Worm (Caenorhabditis elegans) whole organism, L1 larva: ENCODE results near the gene dpr-1.
A peak's percentile ranks its signal among the peaks of the same experiment; 100 is the strongest.

Source experiments
- C04F5.9 ChIP-seq: sonication (generic microtip); optimal IDR thresholded peaks from 2 replicates; lab custom pipeline; 2016; ENCODE audit warnings: missing genetic modification characterization, missing compliant biosample characterization
- C16A3.4 ChIP-seq: fragments of 150-350 bp; optimal IDR thresholded peaks from 2 replicates; lab custom pipeline; 2014; ENCODE audit warnings: missing biosample characterization, missing genetic modification characterization
- Y116A8C.19 ChIP-seq: sonication (generic microtip); optimal IDR thresholded peaks from 2 replicates; lab custom pipeline; 2016; ENCODE audit warnings: missing compliant biosample characterization, missing genetic modification characterization, borderline replicate concordance
- alr-1 ChIP-seq: fragments of 200-800 bp; sonication (Bioruptor generic); optimal IDR thresholded peaks from 2 replicates; lab custom pipeline; 2018; ENCODE audit warnings: borderline replicate concordance, mild to moderate bottlenecking, missing genetic modification characterization, missing compliant biosample characterization
- ama-1 ChIP-seq: fragments of 150-350 bp; optimal IDR thresholded peaks from 2 replicates; lab custom pipeline; 2014
- blmp-1 ChIP-seq: fragments of 150-350 bp; optimal IDR thresholded peaks from 2 replicates; lab custom pipeline; 2014; ENCODE audit warnings: missing biosample characterization, missing genetic modification characterization
- ceh-63 ChIP-seq: fragments of 200-800 bp; sonication (Bioruptor generic); optimal IDR thresholded peaks from 2 replicates; lab custom pipeline; 2018; ENCODE audit warnings: mild to moderate bottlenecking, missing genetic modification characterization, missing compliant biosample characterization
- ceh-8 ChIP-seq: fragments of 200-800 bp; sonication (Bioruptor generic); optimal IDR thresholded peaks from 2 replicates; lab custom pipeline; 2018; ENCODE audit warnings: mild to moderate bottlenecking, missing genetic modification characterization, moderate library complexity, missing compliant biosample characterization
- ceh-82 ChIP-seq, 3 experiments: fragments of 150-350 bp in 1 of 3; sonication (generic microtip) in 2 of 3; optimal IDR thresholded peaks; 2 replicates each; lab custom pipeline; 2014 to 2017; ENCODE audit warnings: missing biosample characterization in 3 of 3, missing genetic modification characterization in 3 of 3
- ceh-88 ChIP-seq: fragments of 200-800 bp; sonication (Bioruptor generic); IDR thresholded peaks from 2 replicates; pipeline ENCODE4 v1.3.6; 2022; ENCODE audit warnings: missing genetic modification characterization, missing compliant biosample characterization
- ceh-90 ChIP-seq: sonication (generic microtip); optimal IDR thresholded peaks from 2 replicates; lab custom pipeline; 2016; ENCODE audit warnings: missing genetic modification characterization, missing compliant biosample characterization
- dpl-1 ChIP-seq, 3 experiments: fragments of 150-350 bp in 2 of 3; sonication (generic microtip) in 1 of 3; optimal IDR thresholded peaks; 2 replicates each; lab custom pipeline; 2014 to 2017; ENCODE audit warnings: missing biosample characterization in 3 of 3, missing genetic modification characterization in 3 of 3, missing genetic modification reagents in 3 of 3
- dsc-1 ChIP-seq: sonication (generic microtip); optimal IDR thresholded peaks from 2 replicates; lab custom pipeline; 2016; ENCODE audit warnings: mild to moderate bottlenecking, missing genetic modification characterization, missing compliant biosample characterization
- efl-1 ChIP-seq, 4 experiments: fragments of 150-350 bp; optimal IDR thresholded peaks in 3 of 4; peaks in 1 of 4; 1 replicate in 1 of 4; 2 replicates in 3 of 4; lab custom pipeline; 2014; ENCODE audit warnings: missing biosample characterization in 2 of 4, missing genetic modification characterization in 2 of 4, missing genetic modification reagents in 2 of 4
- efl-3 ChIP-seq: fragments of 200-800 bp; sonication (Bioruptor generic); optimal IDR thresholded peaks from 2 replicates; lab custom pipeline; 2018; ENCODE audit warnings: mild to moderate bottlenecking, missing genetic modification characterization, missing compliant biosample characterization
- egl-13 ChIP-seq: sonication (generic microtip); optimal IDR thresholded peaks from 2 replicates; lab custom pipeline; 2016; ENCODE audit warnings: missing genotype, missing genetic modification reagents, missing genetic modification characterization, missing compliant biosample characterization
- egl-27 ChIP-seq, 2 experiments: fragments of 150-350 bp in 1 of 2; sonication (generic microtip); optimal IDR thresholded peaks; 3 replicates each; lab custom pipeline; 2017 to 2018; ENCODE audit warnings: missing biosample characterization in 2 of 2, missing genetic modification characterization in 2 of 2, missing genetic modification reagents in 2 of 2
- elt-2 ChIP-seq: sonication (generic microtip); optimal IDR thresholded peaks from 2 replicates; lab custom pipeline; 2016; ENCODE audit warnings: missing genetic modification characterization, mild to moderate bottlenecking, inconsistent platforms, missing compliant biosample characterization, missing genetic modification reagents
- elt-3 ChIP-seq, 6 experiments: fragments of 150-350 bp in 1 of 6; sonication (generic microtip); optimal IDR thresholded peaks; 2 replicates each; lab custom pipeline; 2017 to 2018; ENCODE audit warnings: missing biosample characterization in 6 of 6, missing genetic modification characterization in 6 of 6, inconsistent platforms in 1 of 6
- fkh-10 ChIP-seq: sonication (generic microtip); optimal IDR thresholded peaks from 2 replicates; lab custom pipeline; 2017; ENCODE audit warnings: missing biosample characterization, missing genetic modification reagents, missing genetic modification characterization
- fos-1 ChIP-seq: fragments of 150-350 bp; optimal IDR thresholded peaks from 2 replicates; lab custom pipeline; 2014; ENCODE audit warnings: missing biosample characterization, missing genetic modification characterization
- grh-1 ChIP-seq: fragments of 200-800 bp; sonication (Bioruptor generic); IDR thresholded peaks from 2 replicates; pipeline ENCODE4 v1.3.6; 2022; ENCODE audit warnings: missing genetic modification reagents, missing genetic modification characterization, missing compliant biosample characterization
- hpl-2 ChIP-seq: fragments of 150-350 bp; optimal IDR thresholded peaks from 2 replicates; lab custom pipeline; 2014; ENCODE audit warnings: missing biosample characterization, missing genetic modification reagents, missing genetic modification characterization
- irx-1 ChIP-seq: sonication (generic microtip); optimal IDR thresholded peaks from 2 replicates; lab custom pipeline; 2016; ENCODE audit warnings: missing genetic modification characterization, missing compliant biosample characterization
- lir-3 ChIP-seq: sonication (generic microtip); optimal IDR thresholded peaks from 2 replicates; lab custom pipeline; 2016; ENCODE audit warnings: mild to moderate bottlenecking, missing genetic modification characterization, moderate library complexity, missing compliant biosample characterization; ENCODE audit not compliant: poor library complexity
- lsy-2 ChIP-seq, 2 experiments: fragments of 150-350 bp; optimal IDR thresholded peaks; 2 replicates each; lab custom pipeline; 2014; ENCODE audit warnings: missing biosample characterization in 2 of 2, missing genetic modification characterization in 2 of 2
- nhr-11 ChIP-seq: fragments of 150-350 bp; optimal IDR thresholded peaks from 2 replicates; lab custom pipeline; 2014; ENCODE audit warnings: missing biosample characterization, missing genetic modification characterization
- nhr-12 ChIP-seq: sonication (generic microtip); optimal IDR thresholded peaks from 2 replicates; lab custom pipeline; 2017; ENCODE audit warnings: missing biosample characterization, missing genetic modification characterization
- nhr-19 ChIP-seq: fragments of 200-800 bp; sonication (Bioruptor generic); conservative IDR thresholded peaks from 2 replicates; pipeline ENCODE4 v1.3.6; 2022; ENCODE audit warnings: missing genetic modification characterization, missing compliant biosample characterization
- nhr-237 ChIP-seq: fragments of 150-350 bp; optimal IDR thresholded peaks from 2 replicates; lab custom pipeline; 2014; ENCODE audit warnings: missing biosample characterization, missing genetic modification characterization
- nhr-28 ChIP-seq: fragments of 150-350 bp; optimal IDR thresholded peaks from 2 replicates; lab custom pipeline; 2014; ENCODE audit warnings: missing biosample characterization, missing genetic modification characterization
- nhr-47 ChIP-seq: sonication (generic microtip); optimal IDR thresholded peaks from 2 replicates; lab custom pipeline; 2016; ENCODE audit warnings: mild to moderate bottlenecking, missing genetic modification characterization, moderate library complexity, missing compliant biosample characterization
- nhr-71 ChIP-seq: sonication (generic microtip); optimal IDR thresholded peaks from 2 replicates; lab custom pipeline; 2016; ENCODE audit warnings: mild to moderate bottlenecking, missing genetic modification characterization, moderate library complexity, missing compliant biosample characterization
- nhr-85 ChIP-seq: sonication (generic microtip); peaks from one replicate; lab custom pipeline; 2016; ENCODE audit warnings: missing genetic modification characterization, inconsistent platforms, missing compliant biosample characterization
- pag-3 ChIP-seq: sonication (generic microtip); optimal IDR thresholded peaks from 2 replicates; lab custom pipeline; 2017; ENCODE audit warnings: missing genetic modification characterization, mild to moderate bottlenecking, missing compliant biosample characterization, antibody characterized with exemption, borderline replicate concordance; ENCODE audit not compliant: insufficient read depth
- pax-3 ChIP-seq: fragments of 200-800 bp; sonication (Bioruptor generic); optimal IDR thresholded peaks from 2 replicates; lab custom pipeline; 2018; ENCODE audit warnings: mild to moderate bottlenecking, missing genetic modification characterization, moderate library complexity, missing compliant biosample characterization
- skn-1 ChIP-seq: fragments of 150-350 bp; optimal IDR thresholded peaks from 2 replicates; lab custom pipeline; 2014; ENCODE audit warnings: missing biosample characterization, missing genetic modification characterization
- snpc-4 ChIP-seq: fragments of 150-350 bp; optimal IDR thresholded peaks from 2 replicates; lab custom pipeline; 2014; ENCODE audit warnings: missing biosample characterization, missing genetic modification characterization
- snu-23 ChIP-seq: sonication (generic microtip); optimal IDR thresholded peaks from 2 replicates; lab custom pipeline; 2016; ENCODE audit warnings: missing genetic modification characterization, missing compliant biosample characterization
- sptf-1 ChIP-seq: fragments of 150-350 bp; optimal IDR thresholded peaks from 2 replicates; lab custom pipeline; 2014; ENCODE audit warnings: missing biosample characterization, missing genetic modification characterization
- swsn-7 ChIP-seq: sonication (generic microtip); optimal IDR thresholded peaks from 2 replicates; lab custom pipeline; 2016; ENCODE audit warnings: missing genetic modification characterization, missing compliant biosample characterization
- unc-130 ChIP-seq: fragments of 150-350 bp; optimal IDR thresholded peaks from 2 replicates; lab custom pipeline; 2017; ENCODE audit warnings: missing biosample characterization, missing genetic modification characterization, inconsistent platforms
- unc-62 ChIP-seq: fragments of 150-350 bp; optimal IDR thresholded peaks from 2 replicates; lab custom pipeline; 2014; ENCODE audit warnings: missing biosample characterization, missing genetic modification reagents, missing genetic modification characterization
- unc-86 ChIP-seq: sonication (generic microtip); optimal IDR thresholded peaks from 2 replicates; lab custom pipeline; 2016; ENCODE audit warnings: missing genetic modification characterization, missing compliant biosample characterization
- unc-98 ChIP-seq: fragments of 200-800 bp; sonication (Bioruptor generic); IDR thresholded peaks from 2 replicates; pipeline ENCODE4 v1.3.6; 2022; ENCODE audit warnings: missing genetic modification characterization, missing compliant biosample characterization
- vab-15 ChIP-seq: sonication (generic microtip); optimal IDR thresholded peaks from 2 replicates; lab custom pipeline; 2017; ENCODE audit warnings: missing genotype, mild to moderate bottlenecking, missing genetic modification characterization, missing compliant biosample characterization
- zag-1 ChIP-seq: fragments of 150-350 bp; optimal IDR thresholded peaks from 2 replicates; lab custom pipeline; 2014; ENCODE audit warnings: missing biosample characterization, missing genetic modification characterization
- ztf-11 ChIP-seq, 2 experiments: sonication (generic microtip); optimal IDR thresholded peaks; 2 replicates each; lab custom pipeline; 2016 to 2017; ENCODE audit warnings: missing genetic modification characterization in 2 of 2, missing biosample characterization in 1 of 2, missing compliant biosample characterization in 1 of 2

The dpr-1 gene

DNA sequence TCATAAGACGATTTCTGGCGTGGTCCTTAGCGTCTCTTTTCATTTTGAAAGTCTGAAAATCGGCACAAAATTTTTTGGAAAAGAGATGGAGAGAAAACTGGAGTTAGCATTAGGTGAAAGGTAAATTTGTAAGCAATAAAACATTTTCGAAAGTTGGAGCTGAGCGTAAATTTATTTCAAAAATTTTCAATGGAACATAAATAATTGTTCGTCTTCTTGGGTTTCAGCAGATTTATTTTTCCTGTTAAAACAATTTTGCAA is 33.1 kb downstream of the dpr-1 start, which contains the start of gene C06B3.6:
Gene C06B3.6 (minus strand): TSS at position 52 of the 261 bp plus-strand sequence.
- TF ChIP-seq nhr-28 (tag; lab: Kevin White, UChicago) = no peak
- no peak for TF ChIP-seq unc-98 (GFP tag; lab: Robert Waterston, UW)
- no peak for TF ChIP-seq ceh-63
- no peak for TF ChIP-seq grh-1 (GFP tag; lab: Robert Waterston, UW)
- peak; percentile 1; the same call in 1 of the 2 replicates for TF ChIP-seq ceh-88

DNA sequence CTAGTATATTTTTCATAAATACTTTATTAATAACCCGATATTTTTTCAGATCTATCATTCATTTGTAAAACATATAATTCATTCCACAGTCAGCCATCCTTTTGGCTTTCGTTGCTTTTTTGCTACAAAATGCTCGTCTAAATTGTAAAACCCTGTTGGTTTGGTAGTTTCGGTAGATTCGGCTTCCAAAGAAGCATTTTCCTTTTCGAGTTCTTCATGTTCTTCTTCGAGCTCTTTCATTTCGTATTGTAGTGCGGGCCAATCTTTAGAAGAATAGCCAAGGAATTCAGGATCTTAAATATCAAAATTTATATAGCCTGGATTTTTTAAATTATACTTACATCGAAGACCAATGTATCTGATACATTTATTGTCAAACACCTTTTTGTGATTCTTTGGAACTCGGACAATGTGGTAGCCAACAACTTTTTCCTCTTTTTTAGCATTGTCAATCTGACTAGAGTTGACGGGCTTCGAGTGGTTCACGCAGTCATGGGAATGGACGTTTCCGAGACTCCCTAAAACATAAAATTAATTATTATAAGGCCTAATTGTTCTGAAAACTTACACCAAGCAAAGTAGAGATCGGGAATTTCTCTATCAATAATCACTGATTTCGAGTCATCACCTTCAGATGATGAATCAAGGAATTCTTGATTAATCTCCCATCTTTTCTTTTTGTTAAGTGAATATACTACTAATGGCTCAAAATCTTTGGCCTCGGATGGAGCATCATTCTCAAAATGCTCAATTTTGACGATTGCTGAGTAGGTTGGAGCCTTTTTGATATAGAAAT is 33.7 kb downstream of the dpr-1 start:
- peak; percentile 61 for TF ChIP-seq pax-3 (tag; lab: Kevin White, UChicago)
- no peak for TF ChIP-seq pag-3 (tag; lab: Kevin White, UChicago)
- TF ChIP-seq nhr-12 (tag; lab: Kevin White, UChicago) = no peak
- no peak for TF ChIP-seq efl-1 (optimal IDR thresholded peaks at IDR 0.05; lab: Kevin White, UChicago)
- TF ChIP-seq efl-1 (GFP tag; optimal IDR thresholded peaks at IDR 0.05 in 1 of 2; lab: Kevin White, UChicago) = no peak
- TF ChIP-seq blmp-1 = no peak
- peak; percentile 17 for TF ChIP-seq lir-3
- TF ChIP-seq snpc-4 (tag; lab: Kevin White, UChicago) = no peak
- TF ChIP-seq elt-2 (tag; lab: Kevin White, UChicago) = peak; percentile 9
- no peak for TF ChIP-seq ceh-8 (GFP tag; lab: Kevin White, UChicago)
- TF ChIP-seq unc-86 (tag; lab: Kevin White, UChicago) = no peak
- no peak for TF ChIP-seq lsy-2 (tag; optimal IDR thresholded peaks at IDR 0.05; lab: Kevin White, UChicago)
- TF ChIP-seq nhr-85 = peak; percentile 39
- TF ChIP-seq dpl-1 (GFP tag; optimal IDR thresholded peaks at IDR 0.05; lab: Kevin White, UChicago) = no peak
- no peak for TF ChIP-seq ceh-90 (tag; lab: Kevin White, UChicago)
- TF ChIP-seq fkh-10 (GFP tag; lab: Kevin White, UChicago) = no peak
- TF ChIP-seq grh-1 (GFP tag; lab: Robert Waterston, UW) = no peak
- peak; percentile 17 for TF ChIP-seq nhr-71
- TF ChIP-seq C04F5.9 (tag; lab: Kevin White, UChicago) = no peak
- no peak for TF ChIP-seq alr-1 (tag; lab: Kevin White, UChicago)
- no peak for TF ChIP-seq egl-27 (tag; optimal IDR thresholded peaks at IDR 0.05; lab: Kevin White, UChicago)
- TF ChIP-seq ama-1 (lab: Kevin White, UChicago) = peak; percentile 12
- peak in 1 of 6 experiments; percentile 6 for TF ChIP-seq elt-3 (tag; optimal IDR thresholded peaks at IDR 0.05; lab: Kevin White, UChicago)
- peak; percentile 9 for TF ChIP-seq ceh-88
- no peak for TF ChIP-seq vab-15 (tag; lab: Kevin White, UChicago)
- TF ChIP-seq dsc-1 = no peak
- TF ChIP-seq unc-62 (GFP tag; lab: Kevin White, UChicago) = no peak
- TF ChIP-seq skn-1 (tag; lab: Kevin White, UChicago) = no peak
- TF ChIP-seq snu-23 (GFP tag; lab: Kevin White, UChicago) = no peak
- no peak for TF ChIP-seq nhr-47
- no peak for TF ChIP-seq ztf-11 (tag; optimal IDR thresholded peaks at IDR 0.05; lab: Kevin White, UChicago)
- TF ChIP-seq nhr-19 (GFP tag; lab: Robert Waterston, UW) = no peak

DNA sequence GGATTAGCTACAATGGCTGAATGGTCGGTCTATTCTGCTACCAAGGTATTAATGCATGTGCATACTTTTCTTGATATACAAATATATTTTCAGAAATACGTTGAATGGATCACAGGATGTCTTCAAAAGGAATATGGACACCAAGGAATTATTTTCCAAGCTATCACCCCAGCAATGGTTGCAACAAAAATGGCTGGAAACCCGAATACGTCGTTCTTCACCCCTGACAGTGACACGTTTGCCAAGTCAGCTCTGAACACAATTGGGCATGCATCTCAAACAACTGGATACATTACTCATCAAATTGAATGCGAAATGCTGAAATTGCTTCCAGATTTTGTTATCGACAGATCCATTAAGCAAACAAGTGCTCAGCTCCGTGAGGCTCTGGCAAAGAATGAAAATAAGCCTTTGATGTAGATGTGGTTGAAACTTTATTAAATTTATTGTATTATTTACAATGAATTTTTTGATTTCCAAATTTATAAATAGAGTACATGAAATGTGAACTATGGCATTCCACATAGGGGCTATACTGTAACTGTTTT is 34.4 kb downstream of the dpr-1 start:
- TF ChIP-seq sptf-1 (no peak), snu-23 (GFP tag; lab: Kevin White, UChicago) (peak; percentile 11), swsn-7 (tag; lab: Kevin White, UChicago) (no peak), hpl-2 (GFP tag; lab: Kevin White, UChicago) (peak; percentile 23), nhr-11 (tag; lab: Kevin White, UChicago) (no peak), efl-3 (GFP tag; lab: Kevin White, UChicago) (no peak), nhr-28 (tag; lab: Kevin White, UChicago) (no peak), egl-13 (no peak), nhr-237 (no peak), irx-1 (no peak), unc-130 (no peak), ceh-82 (tag; optimal IDR thresholded peaks at IDR 0.05; lab: Kevin White, UChicago) (no peak), C16A3.4 (peak; percentile 41), fos-1 (tag; lab: Kevin White, UChicago) (no peak), lir-3 (peak; percentile 47), zag-1 (tag; lab: Kevin White, UChicago) (no peak), Y116A8C.19 (tag; lab: Kevin White, UChicago) (no peak)
